Worm (Caenorhabditis elegans) whole organism, L4/young adult: ENCODE results near the gene sri-1.

Source experiments
- W03F9.2 ChIP-seq: fragments of 150-350 bp; optimal IDR thresholded peaks from 2 replicates; lab custom pipeline; 2014; ENCODE audit warnings: missing biosample characterization, missing genetic modification characterization
- him-1 ChIP-seq: sonication (generic microtip); optimal IDR thresholded peaks from 2 replicates; lab custom pipeline; 2016; ENCODE audit warnings: missing genotype, missing genetic modification reagents, missing genetic modification characterization, missing compliant biosample characterization

ce11 chrV:16015652-16016051, 48.2 kb upstream of the sri-1 start, which contains the start of gene str-232:
- no peak for TF ChIP-seq W03F9.2 (tag; lab: Kevin White, UChicago)
- TF ChIP-seq him-1, result no peak
